Worm (Caenorhabditis elegans): ENCODE results near the gene ttr-31.

ttr-31 gene

DNA sequence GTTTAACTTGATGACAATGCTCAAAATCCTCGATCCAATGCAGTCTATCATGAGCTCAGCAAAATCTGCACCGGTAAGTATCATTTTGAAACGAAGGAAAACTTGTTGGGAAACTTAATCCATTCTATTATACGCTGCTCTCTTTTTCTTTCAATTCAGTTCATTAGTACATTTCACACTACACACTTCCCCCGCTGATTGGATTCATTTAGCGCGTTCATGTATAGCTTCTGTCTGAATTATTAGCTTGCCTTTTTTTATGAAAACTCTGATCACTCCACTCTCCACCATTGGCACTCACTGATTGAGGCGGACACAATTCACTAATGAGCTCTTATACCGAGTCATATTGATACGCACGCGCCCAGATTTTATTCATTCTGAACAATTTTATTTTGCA, 29.4 kb upstream of the ttr-31 start:
- TF ChIP-seq efl-1 (optimal IDR thresholded peaks at IDR 0.05) (no peak), efl-1 (GFP tag; optimal IDR thresholded peaks at IDR 0.05 in 1 of 2) (peak in 1 of 2 experiments; percentile 56), dsc-1 (tag; optimal IDR thresholded peaks at IDR 0.05) (peak; percentile 38), lin-14 (GFP tag; optimal IDR thresholded peaks at IDR 0.05) (peak; percentile 26), nhr-28 (tag; optimal IDR thresholded peaks at IDR 0.05) (no peak)

DNA sequence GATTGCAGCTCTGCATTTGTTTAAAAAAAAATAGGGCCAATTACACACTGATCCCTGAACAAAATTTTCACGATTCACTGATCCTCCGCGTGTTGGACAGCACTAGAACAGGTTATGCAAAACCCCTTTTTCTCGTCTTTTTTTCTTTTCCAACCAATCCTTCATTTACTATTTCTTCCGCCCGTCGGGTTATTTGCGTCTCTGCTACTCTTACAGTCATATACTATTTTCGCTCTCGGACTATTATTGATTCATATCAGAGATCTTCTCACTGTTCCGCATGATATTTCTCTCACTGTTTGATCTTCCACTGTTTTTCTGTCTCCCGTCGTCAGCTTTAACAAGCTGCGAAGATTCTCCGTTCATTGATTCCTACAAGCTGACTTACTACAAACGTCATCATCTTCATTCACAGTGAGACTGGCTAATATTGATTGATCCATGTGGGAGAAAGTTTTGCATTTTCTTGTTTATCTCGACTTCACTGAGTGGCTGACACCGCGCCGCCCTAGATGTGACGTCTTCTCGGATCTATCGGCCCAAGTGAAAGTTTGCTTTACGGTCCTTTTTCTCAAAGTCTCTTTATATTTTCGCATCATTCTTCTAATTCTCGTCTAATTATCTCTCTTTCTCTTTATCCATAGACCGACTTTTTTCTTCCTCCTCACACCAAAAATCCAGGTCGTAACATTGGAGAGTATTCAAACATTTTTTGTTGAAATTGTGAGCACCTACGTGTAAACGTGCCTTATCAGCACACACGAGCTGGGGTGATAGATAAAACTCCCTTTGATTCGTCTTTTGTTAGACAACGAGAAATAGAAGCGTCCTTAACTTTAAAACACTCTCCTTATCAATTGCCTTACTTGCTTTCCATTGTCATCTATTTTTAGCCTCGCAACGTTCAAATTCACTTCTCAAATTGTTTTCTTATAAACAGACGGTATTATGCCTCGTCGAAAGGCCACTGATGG, 27.5 kb upstream of the ttr-31 start:
- TF ChIP-seq blmp-1 (tag; optimal IDR thresholded peaks at IDR 0.05) (peak; percentile 99), lsy-2 (tag; optimal IDR thresholded peaks at IDR 0.05) (peak in 1 of 2 experiments; percentile 11), unc-86 (tag; optimal IDR thresholded peaks at IDR 0.05) (no peak), lin-35 (GFP tag; optimal IDR thresholded peaks at IDR 0.05) (peak in 1 of 2 experiments; percentile 3), efl-1 (optimal IDR thresholded peaks at IDR 0.05) (peak in 1 of 2 experiments; percentile 6), efl-1 (GFP tag; optimal IDR thresholded peaks at IDR 0.05 in 1 of 2) (no peak), F16B12.6 (tag; optimal IDR thresholded peaks at IDR 0.05) (no peak), snu-23 (GFP tag; optimal IDR thresholded peaks at IDR 0.05) (peak; percentile 43), nhr-85 (tag) (peak; percentile 68), ceh-63 (GFP tag; optimal IDR thresholded peaks at IDR 0.05) (no peak), elt-3 (tag; optimal IDR thresholded peaks at IDR 0.05) (peak in 1 of 6 experiments; percentile 27), elt-2 (tag; optimal IDR thresholded peaks at IDR 0.05) (peak; percentile 82), swsn-7 (tag; optimal IDR thresholded peaks at IDR 0.05) (peak; percentile 8), nhr-20 (tag; optimal IDR thresholded peaks at IDR 0.05) (peak; percentile 12), grh-1 (GFP tag; IDR thresholded peaks at IDR 0.05) (peak; percentile 78), ceh-82 (tag; optimal IDR thresholded peaks at IDR 0.05) (no peak), lir-3 (tag; optimal IDR thresholded peaks at IDR 0.05; ENCODE audit: poor library complexity) (peak; percentile 6)

DNA sequence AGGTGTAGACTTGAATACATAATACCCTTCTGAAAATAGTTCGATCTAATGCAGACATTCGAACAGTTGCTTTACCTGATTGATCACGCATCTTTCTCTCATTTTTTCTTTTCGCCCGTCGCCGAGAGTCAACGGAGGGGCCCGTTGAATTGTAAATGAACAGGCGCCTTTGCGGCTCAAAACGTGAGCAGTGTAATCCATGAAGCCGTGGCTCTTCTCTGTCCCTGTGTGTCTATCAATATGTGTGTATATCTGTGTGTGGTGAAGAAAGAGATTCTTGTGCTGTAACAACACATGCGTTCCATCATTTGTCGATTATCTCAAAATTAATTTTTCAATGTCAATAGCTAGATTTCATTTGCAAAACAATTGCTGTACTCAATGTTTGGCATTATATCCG, 26.7 kb upstream of the ttr-31 start:
- no peak for TF ChIP-seq nhr-77 (tag; optimal IDR thresholded peaks at IDR 0.05)
- no peak for TF ChIP-seq snpc-4 (tag; optimal IDR thresholded peaks at IDR 0.05)
- TF ChIP-seq tbx-2 (tag; optimal IDR thresholded peaks at IDR 0.05), result no peak
- peak; percentile 72 for TF ChIP-seq nhr-71 (tag; optimal IDR thresholded peaks at IDR 0.05)
- TF ChIP-seq ztf-11 (tag; optimal IDR thresholded peaks at IDR 0.05), result no peak
- TF ChIP-seq nhr-20 (tag; optimal IDR thresholded peaks at IDR 0.05), result peak; percentile 16
- peak; percentile 46 for TF ChIP-seq nhr-19 (GFP tag; conservative IDR thresholded peaks at IDR 0.05)
- peak; percentile 85 for TF ChIP-seq lin-14 (GFP tag; optimal IDR thresholded peaks at IDR 0.05)
- TF ChIP-seq unc-130 (tag; optimal IDR thresholded peaks at IDR 0.05), result peak; percentile 4
- TF ChIP-seq hlh-17 (GFP tag; optimal IDR thresholded peaks at IDR 0.05; ENCODE audit: borderline replicate concordance), result no peak
- TF ChIP-seq zip-4 (GFP tag; optimal IDR thresholded peaks at IDR 0.05), result no peak
- no peak for TF ChIP-seq unc-30 (tag; optimal IDR thresholded peaks at IDR 0.05)
- TF ChIP-seq lsy-2 (tag; optimal IDR thresholded peaks at IDR 0.05), result peak in 1 of 2 experiments; percentile 18
- TF ChIP-seq elt-3 (tag; optimal IDR thresholded peaks at IDR 0.05), result no peak
- TF ChIP-seq lin-39 (tag; optimal IDR thresholded peaks at IDR 0.05), result no peak
- TF ChIP-seq hlh-4 (tag; optimal IDR thresholded peaks at IDR 0.05), result no peak
- TF ChIP-seq mab-9 (GFP tag; IDR thresholded peaks at IDR 0.05), result no peak
- peak; percentile 36 for TF ChIP-seq snu-23 (GFP tag; optimal IDR thresholded peaks at IDR 0.05)
- TF ChIP-seq grh-1 (GFP tag; IDR thresholded peaks at IDR 0.05), result no peak
- no peak for TF ChIP-seq ceh-82 (tag; optimal IDR thresholded peaks at IDR 0.05)
- TF ChIP-seq fkh-4 (tag; optimal IDR thresholded peaks at IDR 0.05; ENCODE audit: borderline replicate concordance), result no peak
- no peak for TF ChIP-seq ets-5 (GFP tag; IDR thresholded peaks at IDR 0.05)
- TF ChIP-seq C04F5.9 (tag; optimal IDR thresholded peaks at IDR 0.05), result no peak
- TF ChIP-seq nhr-90 (tag; optimal IDR thresholded peaks at IDR 0.05; ENCODE audit: poor library complexity), result no peak
- TF ChIP-seq mdl-1 (tag; optimal IDR thresholded peaks at IDR 0.05), result peak in 1 of 2 experiments; percentile 18
- no peak for TF ChIP-seq nhr-237 (tag; optimal IDR thresholded peaks at IDR 0.05)
- TF ChIP-seq lin-13 (GFP tag; optimal IDR thresholded peaks at IDR 0.05), result no peak
- no peak for TF ChIP-seq nhr-28 (tag; optimal IDR thresholded peaks at IDR 0.05)
- TF ChIP-seq mep-1 (tag; optimal IDR thresholded peaks at IDR 0.05), result peak; percentile 10
- peak; percentile 68 for TF ChIP-seq rnt-1 (tag; optimal IDR thresholded peaks at IDR 0.05)
- no peak for TF ChIP-seq mef-2 (tag; optimal IDR thresholded peaks at IDR 0.05)
- no peak for TF ChIP-seq ztf-4 (tag; optimal IDR thresholded peaks at IDR 0.05)
